Worm (Caenorhabditis elegans): Measurements from ENCODE around the gene eri-3.

Gene eri-3

DNA sequence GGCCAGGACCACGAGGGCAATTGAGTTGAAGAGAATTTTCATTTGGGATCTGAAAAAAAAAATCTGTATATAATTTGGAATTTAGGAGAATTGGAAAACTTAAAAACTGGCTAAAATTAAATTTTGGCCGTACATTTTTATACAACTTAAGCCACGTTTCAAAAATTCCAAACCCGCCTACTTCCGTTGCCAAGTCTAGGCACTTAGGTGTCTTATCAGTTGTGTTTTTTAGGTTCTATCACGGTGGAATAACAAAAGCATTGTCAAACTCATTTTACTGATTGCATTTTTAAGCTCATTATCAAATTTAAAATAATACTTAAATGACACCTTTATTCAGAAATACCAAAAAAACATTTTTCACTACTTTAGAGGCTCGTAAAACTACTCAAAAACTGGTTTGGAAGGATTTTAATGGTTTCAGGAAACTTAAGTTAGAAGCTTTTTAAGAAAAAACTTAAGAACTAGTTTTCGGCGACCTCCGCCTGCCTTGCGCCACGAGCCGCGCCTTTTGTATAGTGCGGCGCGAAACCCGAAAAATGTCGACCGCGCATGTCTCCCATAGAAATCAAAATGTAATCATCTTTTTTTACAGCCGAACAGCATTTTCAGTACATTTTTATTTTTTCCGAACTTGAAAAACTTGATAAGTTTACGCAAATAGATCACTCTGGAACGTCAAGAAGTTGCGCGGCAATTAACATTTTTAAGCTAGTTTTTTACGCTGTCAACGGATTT is 5.2 kb upstream of the eri-3 start, which contains the start of gene lips-13:
Gene lips-13, minus strand, starts transcription at position 51 of the 738 bp plus-strand sequence.
- TF ChIP-seq blmp-1 (tag; optimal IDR thresholded peaks at IDR 0.05) (no peak), ham-2 (GFP tag; optimal IDR thresholded peaks at IDR 0.05) (no peak), zip-8 (tag; optimal IDR thresholded peaks at IDR 0.05) (no peak), snpc-4 (tag; optimal IDR thresholded peaks at IDR 0.05) (no peak), ceh-39 (tag; optimal IDR thresholded peaks at IDR 0.05) (no peak), cnd-1 (tag; optimal IDR thresholded peaks at IDR 0.05) (no peak), nhr-2 (tag; optimal IDR thresholded peaks at IDR 0.05) (no peak)

DNA sequence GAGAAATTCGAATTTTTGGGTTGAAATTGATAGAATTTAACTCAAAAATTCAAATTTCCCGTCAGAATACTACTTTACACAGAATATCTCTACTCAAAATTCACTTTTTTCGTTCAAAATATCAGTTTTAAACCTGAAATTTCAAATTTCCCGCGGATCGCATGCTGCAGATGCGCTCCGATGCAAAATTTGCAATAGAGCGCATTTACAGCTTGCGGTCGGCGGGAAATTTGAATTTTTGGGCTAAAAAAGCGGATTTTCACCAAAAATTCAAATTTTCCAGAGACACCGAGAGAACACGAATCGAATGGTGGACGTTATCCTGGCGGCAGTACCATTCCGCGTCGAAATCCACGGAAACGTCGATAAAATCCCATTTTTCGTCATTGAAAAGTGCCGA is 1.4 kb downstream of the eri-3 start:
- TF ChIP-seq ceh-83 (GFP tag; optimal IDR thresholded peaks at IDR 0.05), result no peak
- TF ChIP-seq blmp-1 (tag; optimal IDR thresholded peaks at IDR 0.05), result no peak
- TF ChIP-seq ztf-11 (tag; optimal IDR thresholded peaks at IDR 0.05), result no peak
- TF ChIP-seq mab-5 (tag; optimal IDR thresholded peaks at IDR 0.05), result no peak
- TF ChIP-seq M03D4.4 (tag; optimal IDR thresholded peaks at IDR 0.05), result no peak
- TF ChIP-seq sem-2 (GFP tag; optimal IDR thresholded peaks at IDR 0.05), result no peak
- no peak for TF ChIP-seq elt-3 (tag; optimal IDR thresholded peaks at IDR 0.05)
- no peak for TF ChIP-seq mls-2 (tag; optimal IDR thresholded peaks at IDR 0.05)
- TF ChIP-seq ceh-39 (tag; optimal IDR thresholded peaks at IDR 0.05), result no peak
- no peak for TF ChIP-seq nhr-28 (tag; optimal IDR thresholded peaks at IDR 0.05)
- no peak for TF ChIP-seq nhr-2 (tag; optimal IDR thresholded peaks at IDR 0.05)
- no peak for TF ChIP-seq drap-1 (GFP tag; optimal IDR thresholded peaks at IDR 0.05)
- no peak for TF ChIP-seq nhr-237 (tag; optimal IDR thresholded peaks at IDR 0.05)
- no peak for TF ChIP-seq snpc-4 (tag; optimal IDR thresholded peaks at IDR 0.05)
- TF ChIP-seq pha-4 (tag; optimal IDR thresholded peaks at IDR 0.05), result no peak
- TF ChIP-seq lin-32 (GFP tag; optimal IDR thresholded peaks at IDR 0.05), result no peak
- TF ChIP-seq cnd-1 (tag; optimal IDR thresholded peaks at IDR 0.05), result no peak
- TF ChIP-seq unc-62 (GFP tag; optimal IDR thresholded peaks at IDR 0.05), result no peak

DNA sequence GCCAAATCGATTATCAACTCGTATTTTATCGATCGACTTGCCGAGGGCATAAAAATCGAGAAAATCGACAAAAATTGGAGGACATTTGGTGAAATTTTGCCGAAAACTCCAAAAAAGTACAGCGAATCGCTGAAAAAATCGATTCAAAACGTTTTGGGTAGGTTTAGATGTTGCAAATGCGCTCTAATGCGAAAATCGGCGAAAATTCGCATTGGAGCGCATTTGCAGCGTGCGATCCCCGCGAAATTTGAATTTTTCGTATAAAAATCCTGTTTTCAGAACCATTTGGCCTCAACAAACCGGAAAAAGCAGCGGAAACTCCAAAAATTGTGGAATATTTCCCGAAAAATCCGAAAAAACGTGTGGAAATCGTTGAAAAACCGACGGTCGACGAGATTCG is 3.1 kb downstream of the eri-3 start:
- TF ChIP-seq blmp-1 (tag; optimal IDR thresholded peaks at IDR 0.05), result no peak
- TF ChIP-seq ham-2 (GFP tag; optimal IDR thresholded peaks at IDR 0.05), result no peak
- no peak for TF ChIP-seq ztf-11 (tag; optimal IDR thresholded peaks at IDR 0.05)
- no peak for TF ChIP-seq mls-2 (tag; optimal IDR thresholded peaks at IDR 0.05)
- TF ChIP-seq mep-1 (tag; optimal IDR thresholded peaks at IDR 0.05), result no peak
- no peak for TF ChIP-seq pha-4 (tag; optimal IDR thresholded peaks at IDR 0.05)
- no peak for TF ChIP-seq sem-2 (GFP tag; optimal IDR thresholded peaks at IDR 0.05)
- no peak for TF ChIP-seq nhr-28 (tag; optimal IDR thresholded peaks at IDR 0.05)
- TF ChIP-seq unc-62 (GFP tag; optimal IDR thresholded peaks at IDR 0.05), result no peak
- no peak for TF ChIP-seq drap-1 (GFP tag; optimal IDR thresholded peaks at IDR 0.05)
- no peak for TF ChIP-seq nhr-12 (tag; optimal IDR thresholded peaks at IDR 0.05)
- TF ChIP-seq ceh-39 (tag; optimal IDR thresholded peaks at IDR 0.05), result no peak
- no peak for TF ChIP-seq ceh-43 (GFP tag; optimal IDR thresholded peaks at IDR 0.05)
- no peak for TF ChIP-seq sptf-1 (tag; optimal IDR thresholded peaks at IDR 0.05)
- no peak for TF ChIP-seq lin-13 (tag; optimal IDR thresholded peaks at IDR 0.05)
- no peak for TF ChIP-seq elt-3 (tag; optimal IDR thresholded peaks at IDR 0.05)
- no peak for TF ChIP-seq tbx-8 (GFP tag; optimal IDR thresholded peaks at IDR 0.05)

DNA sequence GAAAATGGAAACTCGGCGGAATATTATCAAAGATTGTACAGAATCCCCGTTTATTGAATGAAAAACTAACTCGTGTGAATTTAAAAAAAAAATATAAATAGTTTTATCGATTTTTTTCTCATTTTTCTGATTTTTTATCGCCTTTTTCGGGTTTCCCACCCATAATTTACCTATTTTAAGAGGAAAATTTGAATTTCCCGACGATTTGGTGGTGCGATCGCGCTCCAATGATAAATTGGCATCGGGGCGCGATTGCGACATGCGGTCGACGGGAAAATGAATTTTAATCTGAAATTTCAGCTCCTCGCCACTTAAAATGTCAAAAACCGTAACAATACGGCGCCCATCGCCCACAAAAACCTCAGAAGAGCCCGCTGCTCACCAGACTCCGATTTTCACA is 4.3 kb downstream of the eri-3 start, which contains the start of gene taf-6.1:
Gene taf-6.1, plus strand, starts transcription at position 301 of the 400 bp plus-strand sequence.
- no peak for TF ChIP-seq unc-62 (GFP tag; optimal IDR thresholded peaks at IDR 0.05)
- no peak for TF ChIP-seq nhr-76 (tag; optimal IDR thresholded peaks at IDR 0.05)
- no peak for TF ChIP-seq mab-5 (tag; optimal IDR thresholded peaks at IDR 0.05)
- TF ChIP-seq tbx-8 (GFP tag; optimal IDR thresholded peaks at IDR 0.05), result no peak
- TF ChIP-seq lin-13 (tag; optimal IDR thresholded peaks at IDR 0.05), result no peak
- no peak for TF ChIP-seq mep-1 (tag; optimal IDR thresholded peaks at IDR 0.05)
- no peak for TF ChIP-seq lin-32 (GFP tag; optimal IDR thresholded peaks at IDR 0.05)
- no peak for TF ChIP-seq ceh-83 (GFP tag; optimal IDR thresholded peaks at IDR 0.05)
- TF ChIP-seq bed-3 (GFP tag; optimal IDR thresholded peaks at IDR 0.05), result no peak
- TF ChIP-seq cnd-1 (tag; optimal IDR thresholded peaks at IDR 0.05), result no peak

DNA sequence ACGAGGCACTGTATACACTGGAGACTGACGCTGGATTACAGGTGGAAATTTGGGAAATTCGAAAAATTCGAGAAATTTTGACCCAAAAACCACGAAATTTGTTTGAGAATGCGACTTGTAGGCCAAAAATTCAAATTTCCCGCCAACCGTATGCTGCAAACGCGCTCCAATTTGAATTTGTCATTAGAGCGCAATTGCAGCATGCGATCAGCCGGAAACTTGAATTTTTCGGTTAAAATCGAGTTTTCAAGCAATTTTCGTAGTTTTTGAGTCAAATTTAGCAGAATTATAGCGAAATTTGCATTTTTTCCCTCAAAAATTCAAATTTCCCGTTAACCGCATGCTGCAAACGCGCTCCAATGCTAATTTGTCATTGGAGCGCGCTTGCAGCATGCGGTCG is 6.9 kb downstream of the eri-3 start:
- TF ChIP-seq pha-4 (tag; optimal IDR thresholded peaks at IDR 0.05) (no peak), tbx-8 (GFP tag; optimal IDR thresholded peaks at IDR 0.05) (no peak)

DNA sequence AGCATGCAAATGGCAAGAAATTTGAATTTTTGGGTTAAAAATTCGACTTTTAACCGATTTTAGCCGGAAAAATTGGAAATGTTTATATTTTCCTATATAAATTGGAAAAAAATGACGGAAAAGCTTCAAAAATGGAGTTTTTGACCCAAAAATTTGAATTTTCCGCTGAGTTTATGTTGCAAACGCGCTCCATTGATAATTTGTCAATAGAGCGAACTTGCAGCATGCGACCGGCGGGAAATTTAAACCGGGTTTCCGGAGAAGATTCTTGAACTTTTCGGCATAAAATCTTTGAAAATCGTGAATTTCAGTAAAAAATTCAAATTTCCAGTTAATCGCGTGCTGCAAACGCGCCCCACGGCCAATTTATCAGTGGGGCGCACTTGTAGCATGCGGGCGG is 8.0 kb downstream of the eri-3 start:
- TF ChIP-seq ceh-39 (tag; optimal IDR thresholded peaks at IDR 0.05), result no peak
- no peak for TF ChIP-seq nhr-2 (tag; optimal IDR thresholded peaks at IDR 0.05)
- TF ChIP-seq nhr-76 (tag; optimal IDR thresholded peaks at IDR 0.05), result no peak
- TF ChIP-seq unc-39 (tag; optimal IDR thresholded peaks at IDR 0.05), result no peak
- TF ChIP-seq pha-4 (tag; optimal IDR thresholded peaks at IDR 0.05), result no peak
- no peak for TF ChIP-seq elt-1 (tag; optimal IDR thresholded peaks at IDR 0.05; ENCODE audit: borderline replicate concordance, insufficient read depth)
- no peak for TF ChIP-seq M03D4.4 (tag; optimal IDR thresholded peaks at IDR 0.05)
- TF ChIP-seq flh-1 (GFP tag; optimal IDR thresholded peaks at IDR 0.05), result no peak
- TF ChIP-seq lin-13 (tag; optimal IDR thresholded peaks at IDR 0.05), result no peak
- TF ChIP-seq drap-1 (GFP tag; optimal IDR thresholded peaks at IDR 0.05), result no peak
- TF ChIP-seq zip-8 (tag; optimal IDR thresholded peaks at IDR 0.05), result no peak
- no peak for TF ChIP-seq nhr-237 (tag; optimal IDR thresholded peaks at IDR 0.05)
- TF ChIP-seq sptf-1 (tag; optimal IDR thresholded peaks at IDR 0.05), result no peak
- no peak for TF ChIP-seq lsy-2 (tag; optimal IDR thresholded peaks at IDR 0.05)
- TF ChIP-seq tbx-8 (GFP tag; optimal IDR thresholded peaks at IDR 0.05), result no peak
- no peak for TF ChIP-seq mep-1 (tag; optimal IDR thresholded peaks at IDR 0.05)
- no peak for TF ChIP-seq hlh-1 (tag; optimal IDR thresholded peaks at IDR 0.05)
- no peak for TF ChIP-seq elt-3 (tag; optimal IDR thresholded peaks at IDR 0.05)
- no peak for TF ChIP-seq ces-1 (GFP tag; optimal IDR thresholded peaks at IDR 0.05)
